Fruit fly (Drosophila melanogaster) whole organism, embryonic: ENCODE results near the gene Arfip.

ENCODE experiments used
- Atf3 ChIP-seq: fragments of 200-800 bp; sonication (Bioruptor generic); optimal IDR thresholded peaks from 3 replicates; lab custom pipeline; 2016; ENCODE audit warnings: missing biosample characterization, missing genetic modification characterization
- Bteb2 ChIP-seq: fragments of 200-800 bp; sonication (Bioruptor generic); optimal IDR thresholded peaks from 2 replicates; lab custom pipeline; 2016; ENCODE audit warnings: missing biosample characterization, missing genetic modification characterization
- CG10267 ChIP-seq: fragments of 200-800 bp; sonication (Bioruptor generic); optimal IDR thresholded peaks from 2 replicates; lab custom pipeline; 2018; ENCODE audit warnings: missing biosample characterization, mild to moderate bottlenecking, missing genetic modification characterization, moderate library complexity
- CG12236 ChIP-seq: fragments of 200-800 bp; sonication (Bioruptor generic); optimal IDR thresholded peaks from 2 replicates; lab custom pipeline; 2016; ENCODE audit warnings: missing biosample characterization, missing genetic modification characterization
- CG14667 ChIP-seq: fragments of 200-800 bp; sonication (Bioruptor generic); IDR thresholded peaks from 2 replicates; pipeline ENCODE4 v1.3.6; 2022; ENCODE audit warnings: missing biosample characterization, missing genetic modification characterization
- CG15011 ChIP-seq: fragments of 200-800 bp; sonication (Bioruptor generic); optimal IDR thresholded peaks from 3 replicates; lab custom pipeline; 2018; ENCODE audit warnings: missing biosample characterization, mild to moderate bottlenecking, missing genetic modification characterization
- CG1603 ChIP-seq: fragments of 200-800 bp; sonication (Bioruptor generic); optimal IDR thresholded peaks from 2 replicates; lab custom pipeline; 2019; ENCODE audit warnings: missing biosample characterization, mild to moderate bottlenecking, missing genetic modification characterization, moderate library complexity
- CG16813 ChIP-seq: fragments of 200-800 bp; sonication (Bioruptor generic); IDR thresholded peaks from 3 replicates; pipeline ENCODE4 v1.3.6; 2022; ENCODE audit warnings: missing biosample characterization, missing genetic modification characterization; ENCODE audit not compliant: partially characterized antibody
- CG17612 ChIP-seq: fragments of 200-800 bp; sonication (Bioruptor generic); IDR thresholded peaks from 2 replicates; pipeline ENCODE4 v1.3.6; 2022; ENCODE audit warnings: missing biosample characterization, missing genetic modification characterization
- CG18476 ChIP-seq: fragments of 200-800 bp; sonication (Bioruptor generic); optimal IDR thresholded peaks from 2 replicates; lab custom pipeline; 2016; ENCODE audit warnings: missing biosample characterization, mild to moderate bottlenecking, missing genetic modification characterization
- CG31224 ChIP-seq: fragments of 200-800 bp; sonication (Bioruptor generic); IDR thresholded peaks from 2 replicates; pipeline ENCODE4 v1.3.6; 2022; ENCODE audit warnings: missing biosample characterization, missing genetic modification characterization
- CG31441 ChIP-seq: fragments of 200-800 bp; sonication (Bioruptor generic); IDR thresholded peaks from 2 replicates; pipeline ENCODE4 v1.3.6; 2022; ENCODE audit warnings: missing biosample characterization, missing genetic modification characterization
- CG32772 ChIP-seq: fragments of 200-800 bp; sonication (Bioruptor generic); IDR thresholded peaks from 2 replicates; pipeline ENCODE4 v1.3.6; 2022; ENCODE audit warnings: missing biosample characterization, missing genetic modification characterization
- CG33213 ChIP-seq: fragments of 200-800 bp; sonication (Bioruptor generic); optimal IDR thresholded peaks from 3 replicates; lab custom pipeline; 2016; ENCODE audit warnings: missing biosample characterization, missing genetic modification characterization
- CG6791 ChIP-seq: fragments of 200-800 bp; sonication (Bioruptor generic); IDR thresholded peaks from 3 replicates; pipeline ENCODE4 v1.3.6; 2022; ENCODE audit warnings: missing biosample characterization, missing genetic modification characterization; ENCODE audit not compliant: partially characterized antibody
- CG7556 ChIP-seq: fragments of 200-800 bp; sonication (Bioruptor generic); optimal IDR thresholded peaks from 2 replicates; lab custom pipeline; 2017; ENCODE audit warnings: missing biosample characterization, mild to moderate bottlenecking, missing genetic modification characterization
- CG8359 ChIP-seq: fragments of 200-800 bp; sonication (Bioruptor generic); optimal IDR thresholded peaks from 2 replicates; lab custom pipeline; 2017; ENCODE audit warnings: missing biosample characterization, mild to moderate bottlenecking, missing genetic modification characterization, borderline replicate concordance
- CG9817 ChIP-seq: fragments of 200-800 bp; sonication (Bioruptor generic); optimal IDR thresholded peaks from 2 replicates; lab custom pipeline; 2018; ENCODE audit warnings: missing biosample characterization, mild to moderate bottlenecking, missing genetic modification characterization, moderate library complexity
- CHES-1-like ChIP-seq: fragments of 200-800 bp; sonication (Bioruptor generic); optimal IDR thresholded peaks from 2 replicates; lab custom pipeline; 2016; ENCODE audit warnings: missing biosample characterization, missing genetic modification characterization
- D ChIP-seq, 2 experiments: fragments of 200-800 bp in 1 of 2; fragments of >200 bp in 1 of 2; sonication (Bioruptor generic) in 1 of 2; optimal IDR thresholded peaks; 2 replicates in 1 of 2; 3 replicates in 1 of 2; lab custom pipeline; 2017; ENCODE audit warnings: mild to moderate bottlenecking in 1 of 2, missing biosample characterization in 1 of 2, missing genetic modification characterization in 1 of 2, missing genetic modification reagents in 1 of 2
- Dp ChIP-seq: fragments of 200-800 bp; sonication (Bioruptor generic); optimal IDR thresholded peaks from 2 replicates; lab custom pipeline; 2018; ENCODE audit warnings: missing biosample characterization, mild to moderate bottlenecking, missing genetic modification characterization, moderate library complexity
- Drgx ChIP-seq: fragments of 200-800 bp; sonication (Bioruptor generic); IDR thresholded peaks from 2 replicates; pipeline ENCODE4 v1.3.6; 2022; ENCODE audit warnings: missing biosample characterization, missing genetic modification characterization
- ERR ChIP-seq: fragments of 200-800 bp; sonication (Bioruptor generic); optimal IDR thresholded peaks from 2 replicates; lab custom pipeline; 2016; ENCODE audit warnings: missing biosample characterization, missing genetic modification characterization
- Elba2 ChIP-seq: fragments of 200-800 bp; sonication (Bioruptor generic); optimal IDR thresholded peaks from 3 replicates; lab custom pipeline; 2016; ENCODE audit warnings: missing biosample characterization, missing genetic modification characterization
- H15 ChIP-seq: fragments of 200-800 bp; sonication (Bioruptor generic); IDR thresholded peaks from 3 replicates; pipeline ENCODE4 v1.3.6; 2022; ENCODE audit warnings: missing biosample characterization, missing genetic modification characterization
- Hr78 ChIP-seq, 2 experiments: fragments of 200-800 bp in 1 of 2; fragments of >200 bp in 1 of 2; sonication (Bioruptor generic) in 1 of 2; optimal IDR thresholded peaks; 2 replicates each; lab custom pipeline; 2017 to 2019; ENCODE audit warnings: missing biosample characterization in 2 of 2, missing genetic modification characterization in 2 of 2, mild to moderate bottlenecking in 1 of 2, moderate library complexity in 1 of 2
- Scr ChIP-seq: fragments of 200-800 bp; sonication (Bioruptor generic); IDR thresholded peaks from 2 replicates; pipeline ENCODE4 v1.3.6; 2022; ENCODE audit warnings: missing biosample characterization, missing genetic modification characterization; ENCODE audit not compliant: partially characterized antibody
- Taf1 ChIP-seq: fragments of 200-800 bp; sonication (Bioruptor generic); IDR thresholded peaks from 2 replicates; pipeline ENCODE4 v1.3.6; 2022; ENCODE audit warnings: missing biosample characterization, missing genetic modification characterization
- Vsx1 ChIP-seq: fragments of 200-800 bp; sonication (Bioruptor generic); optimal IDR thresholded peaks from 2 replicates; lab custom pipeline; 2017; ENCODE audit warnings: missing biosample characterization, mild to moderate bottlenecking, missing genetic modification characterization, missing genetic modification reagents
- Xbp1 ChIP-seq: fragments of 200-800 bp; sonication (Bioruptor generic); optimal IDR thresholded peaks from 3 replicates; lab custom pipeline; 2016; ENCODE audit warnings: missing biosample characterization, mild to moderate bottlenecking, missing genetic modification characterization
- az2 ChIP-seq: fragments of 200-800 bp; sonication (Bioruptor generic); optimal IDR thresholded peaks from 3 replicates; lab custom pipeline; 2016; ENCODE audit warnings: missing biosample characterization, missing genetic modification characterization
- bbx ChIP-seq: fragments of 200-800 bp; sonication (Bioruptor generic); IDR thresholded peaks from 2 replicates; pipeline ENCODE4 v1.3.6; 2022; ENCODE audit warnings: missing biosample characterization, missing genetic modification characterization; ENCODE audit not compliant: partially characterized antibody
- cato ChIP-seq: fragments of 200-800 bp; sonication (Bioruptor generic); optimal IDR thresholded peaks from 2 replicates; lab custom pipeline; 2016; ENCODE audit warnings: missing biosample characterization, missing genetic modification characterization, borderline replicate concordance
- chm ChIP-seq: fragments of 200-800 bp; sonication (Bioruptor generic); IDR thresholded peaks from 2 replicates; pipeline ENCODE4 v1.3.6; 2022; ENCODE audit warnings: missing biosample characterization, missing genetic modification characterization
- corto ChIP-seq: fragments of 200-800 bp; sonication (Bioruptor generic); optimal IDR thresholded peaks from 2 replicates; lab custom pipeline; 2016; ENCODE audit warnings: missing biosample characterization, mild to moderate bottlenecking, missing genetic modification characterization, moderate library complexity
- da ChIP-seq: fragments of 200-800 bp; sonication (Bioruptor generic); optimal IDR thresholded peaks from 2 replicates; lab custom pipeline; 2016; ENCODE audit warnings: missing biosample characterization, missing genetic modification characterization
- disco-r ChIP-seq: fragments of 200-800 bp; sonication (Bioruptor generic); optimal IDR thresholded peaks from 2 replicates; lab custom pipeline; 2016; ENCODE audit warnings: missing biosample characterization, missing genetic modification characterization
- dmrt99B ChIP-seq: fragments of 200-800 bp; sonication (Bioruptor generic); optimal IDR thresholded peaks from 2 replicates; lab custom pipeline; 2018; ENCODE audit warnings: missing biosample characterization, mild to moderate bottlenecking, missing genetic modification characterization, moderate library complexity
- dysf ChIP-seq: fragments of 200-800 bp; sonication (Bioruptor generic); IDR thresholded peaks from 3 replicates; pipeline ENCODE4 v1.3.6; 2022; ENCODE audit warnings: missing biosample characterization, missing genetic modification characterization
- exex ChIP-seq: fragments of 200-800 bp; sonication (Bioruptor generic); optimal IDR thresholded peaks from 4 replicates; lab custom pipeline; 2018; ENCODE audit warnings: missing biosample characterization, mild to moderate bottlenecking, missing genetic modification characterization, moderate library complexity
- gsb-n ChIP-seq: fragments of 200-800 bp; sonication (Bioruptor generic); optimal IDR thresholded peaks from 3 replicates; lab custom pipeline; 2018; ENCODE audit warnings: missing biosample characterization, mild to moderate bottlenecking, missing genetic modification characterization
- ind ChIP-seq: fragments of 200-800 bp; sonication (Bioruptor generic); optimal IDR thresholded peaks from 3 replicates; lab custom pipeline; 2016; ENCODE audit warnings: missing biosample characterization, missing genetic modification characterization
- mirr ChIP-seq: fragments of 200-800 bp; sonication (Bioruptor generic); optimal IDR thresholded peaks from 3 replicates; lab custom pipeline; 2018; ENCODE audit warnings: missing biosample characterization, mild to moderate bottlenecking, missing genetic modification characterization
- peb ChIP-seq: fragments of 200-800 bp; sonication (Bioruptor generic); IDR thresholded peaks from 2 replicates; pipeline ENCODE4 v1.3.6; 2022; ENCODE audit warnings: missing biosample characterization, missing genetic modification characterization
- pita ChIP-seq: fragments of 200-800 bp; sonication (Bioruptor generic); optimal IDR thresholded peaks from 2 replicates; lab custom pipeline; 2017; ENCODE audit warnings: missing biosample characterization, mild to moderate bottlenecking, missing genetic modification characterization
- pnt ChIP-seq: fragments of 200-800 bp; sonication (Bioruptor generic); optimal IDR thresholded peaks from 3 replicates; lab custom pipeline; 2016; ENCODE audit warnings: missing biosample characterization, missing genetic modification characterization
- rib ChIP-seq: fragments of 200-800 bp; sonication (Bioruptor generic); IDR thresholded peaks from 2 replicates; pipeline ENCODE4 v1.3.6; 2022; ENCODE audit warnings: missing biosample characterization, missing genetic modification characterization
- ro ChIP-seq: fragments of 200-800 bp; sonication (Bioruptor generic); IDR thresholded peaks from 2 replicates; pipeline ENCODE4 v1.3.6; 2022; ENCODE audit warnings: missing biosample characterization, missing genetic modification characterization
- trem ChIP-seq: fragments of 200-800 bp; optimal IDR thresholded peaks from 3 replicates; lab custom pipeline; 2019; ENCODE audit warnings: missing biosample characterization, mild to moderate bottlenecking, missing genetic modification characterization, moderate library complexity

Gene Arfip

DNA sequence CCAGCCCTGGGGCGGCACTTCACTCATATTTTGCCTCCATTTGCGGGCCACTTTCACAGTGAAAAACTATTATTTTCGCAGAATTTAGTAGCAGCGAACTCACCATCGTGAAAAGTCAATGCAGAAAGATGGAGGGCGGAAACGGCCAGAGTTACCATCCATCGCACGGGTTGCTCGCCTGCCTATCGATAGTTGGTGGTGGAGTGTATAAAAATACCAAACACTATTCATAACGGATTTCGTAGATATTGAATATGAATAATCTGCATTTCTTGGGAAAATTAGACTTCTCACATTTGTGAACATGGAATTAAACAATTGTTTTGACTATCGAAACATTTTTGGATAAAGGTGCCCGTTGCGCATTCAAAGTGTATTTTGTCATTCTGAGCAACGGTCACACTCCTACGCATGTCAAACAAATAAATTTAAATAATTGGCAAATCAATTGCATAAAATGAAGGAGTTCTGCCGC is 18.6 kb downstream of the Arfip start, which contains the start of the genes RpS25 and CG4820 (continued):
- TF ChIP-seq Vsx1 (GFP tag; lab: Kevin White, UChicago) (peak; percentile 90), CG8359 (GFP tag; lab: Kevin White, UChicago) (peak; percentile 84), Taf1 (GFP tag; lab: Robert Waterston, UW) (peak; percentile 51; the same call in 1 of the 2 replicates), CG18476 (GFP tag; lab: Kevin White, UChicago) (peak; percentile 76), H15 (GFP tag; lab: Robert Waterston, UW) (peak; percentile 81; the same call in 2 of the 3 replicates), CG15011 (peak; percentile 91), ind (GFP tag; lab: Kevin White, UChicago) (peak; percentile 72), CG14667 (peak; percentile 65; the same call in 1 of the 2 replicates), disco-r (GFP tag; lab: Kevin White, UChicago) (peak; percentile 92), Scr (peak; percentile 92), chm (GFP tag; lab: Robert Waterston, UW) (peak; percentile 90), ro (GFP tag; lab: Robert Waterston, UW) (no peak; the same call in 1 of the 2 replicates), CG12236 (GFP tag; lab: Kevin White, UChicago) (peak; percentile 89), Hr78 (GFP tag; optimal IDR thresholded peaks at IDR 0.05; lab: Kevin White, UChicago) (peak in 1 of 2 experiments; percentile 27), cato (GFP tag; lab: Kevin White, UChicago) (peak; percentile 82), CG16813 (GFP tag; lab: Robert Waterston, UW) (peak; percentile 87), corto (GFP tag; lab: Kevin White, UChicago) (no peak), CG9817 (tag; lab: Kevin White, UChicago) (peak; percentile 85), mirr (GFP tag; lab: Kevin White, UChicago) (peak; percentile 98), Dp (GFP tag; lab: Kevin White, UChicago) (peak; percentile 64), bbx (GFP tag; lab: Robert Waterston, UW) (peak; percentile 70), gsb-n (tag; lab: Kevin White, UChicago) (peak; percentile 87), D (optimal IDR thresholded peaks at IDR 0.05; lab: Kevin White, UChicago) (no peak), D (GFP tag; optimal IDR thresholded peaks at IDR 0.05; lab: Kevin White, UChicago) (peak; percentile 86), CG10267 (tag; lab: Kevin White, UChicago) (peak; percentile 89), CG17612 (peak; percentile 74), CHES-1-like (GFP tag; lab: Kevin White, UChicago) (peak; percentile 94), ERR (GFP tag; lab: Kevin White, UChicago) (peak; percentile 77), trem (tag; lab: Kevin White, UChicago) (peak; percentile 95), CG31441 (GFP tag; lab: Robert Waterston, UW) (peak; percentile 89), pnt (GFP tag; lab: Kevin White, UChicago) (peak; percentile 28), CG1603 (peak; percentile 97), CG6791 (peak; percentile 80), Drgx (peak; percentile 60), Elba2 (peak; percentile 52), pita (GFP tag; lab: Kevin White, UChicago) (no peak), CG7556 (peak; percentile 75), exex (tag; lab: Kevin White, UChicago) (peak; percentile 69), CG31224 (GFP tag; lab: Robert Waterston, UW) (peak; percentile 77), dysf (GFP tag; lab: Robert Waterston, UW) (peak; percentile 86), da (GFP tag; lab: Kevin White, UChicago) (peak; percentile 86), Bteb2 (GFP tag; lab: Kevin White, UChicago) (peak; percentile 87), az2 (GFP tag; lab: Kevin White, UChicago) (peak; percentile 70), CG33213 (GFP tag; lab: Kevin White, UChicago) (peak; percentile 96), Atf3 (peak; percentile 86), CG32772 (GFP tag; lab: Robert Waterston, UW) (peak; percentile 79), rib (peak; percentile 67), peb (GFP tag; lab: Robert Waterston, UW) (peak; percentile 54; the same call in 1 of the 2 replicates), Xbp1 (GFP tag; lab: Kevin White, UChicago) (peak; percentile 89), dmrt99B (tag; lab: Kevin White, UChicago) (peak; percentile 82)
